Worm (Caenorhabditis elegans): ENCODE results near the gene lido-4.
A peak's percentile ranks its signal among the peaks of the same experiment; 100 is the strongest.

lido-4 gene

ce11 chrX:17107670-17108069 is at the start of gene lido-4:
Gene lido-4, minus strand, starts transcription at chrX:17107770.
- no peak for TF ChIP-seq ama-1 (optimal IDR thresholded peaks at IDR 0.05)
- no peak for TF ChIP-seq ZK546.5 (tag; optimal IDR thresholded peaks at IDR 0.05)
- no peak for TF ChIP-seq elt-1 (tag; optimal IDR thresholded peaks at IDR 0.05)
- no peak for TF ChIP-seq nhr-25 (tag; optimal IDR thresholded peaks at IDR 0.05)
- TF ChIP-seq nhr-77 (tag; optimal IDR thresholded peaks at IDR 0.05), result no peak
- TF ChIP-seq nhr-12 (tag; optimal IDR thresholded peaks at IDR 0.05), result no peak
- TF ChIP-seq ceh-82 (tag; optimal IDR thresholded peaks at IDR 0.05), result no peak
- no peak for TF ChIP-seq egl-27 (tag; optimal IDR thresholded peaks at IDR 0.05)

- TF ChIP-seq nfya-1 (tag; optimal IDR thresholded peaks at IDR 0.05; ENCODE audit: insufficient read depth) (no peak), ztf-11 (tag; optimal IDR thresholded peaks at IDR 0.05) (no peak), skn-1 (tag; optimal IDR thresholded peaks at IDR 0.05) (no peak), nhr-25 (tag; optimal IDR thresholded peaks at IDR 0.05) (no peak), fos-1 (tag; optimal IDR thresholded peaks at IDR 0.05) (no peak), lsy-12 (tag; optimal IDR thresholded peaks at IDR 0.05) (no peak), fkh-2 (tag; optimal IDR thresholded peaks at IDR 0.05) (no peak), nhr-67 (tag; optimal IDR thresholded peaks at IDR 0.05) (no peak), ZK546.5 (tag; optimal IDR thresholded peaks at IDR 0.05) (no peak), fkh-10 (GFP tag; optimal IDR thresholded peaks at IDR 0.05) (no peak), pha-4 (tag; optimal IDR thresholded peaks at IDR 0.05) (no peak), zag-1 (tag; optimal IDR thresholded peaks at IDR 0.05) (no peak)
Measured at ce11 chrX:17157089-17157488, 49.5 kb upstream of the lido-4 start.

- no peak for TF ChIP-seq daf-12 (tag; optimal IDR thresholded peaks at IDR 0.05)
- TF ChIP-seq egl-5 (tag; optimal IDR thresholded peaks at IDR 0.05), result peak; percentile 69
- TF ChIP-seq egl-27 (tag; optimal IDR thresholded peaks at IDR 0.05), result peak; percentile 17
- peak; percentile 52 for TF ChIP-seq nhr-23 (tag; optimal IDR thresholded peaks at IDR 0.05)
- TF ChIP-seq nfya-1 (tag; optimal IDR thresholded peaks at IDR 0.05; ENCODE audit: insufficient read depth), result peak; percentile 84
- TF ChIP-seq pha-4 (tag; optimal IDR thresholded peaks at IDR 0.05), result peak; percentile 91
- TF ChIP-seq nhr-25 (tag; optimal IDR thresholded peaks at IDR 0.05), result peak; percentile 62
- peak; percentile 54 for TF ChIP-seq tbx-2 (tag; optimal IDR thresholded peaks at IDR 0.05)
- peak; percentile 13 for TF ChIP-seq lsy-12 (tag; optimal IDR thresholded peaks at IDR 0.05)
- TF ChIP-seq sea-2 (GFP tag; optimal IDR thresholded peaks at IDR 0.05), result peak; percentile 67
- no peak for TF ChIP-seq nhr-77 (tag; optimal IDR thresholded peaks at IDR 0.05)
- TF ChIP-seq lin-15B (tag; optimal IDR thresholded peaks at IDR 0.05), result peak; percentile 41
- peak; percentile 50 for TF ChIP-seq elt-2 (tag; optimal IDR thresholded peaks at IDR 0.05)
- peak; percentile 58 for TF ChIP-seq pqm-1 (tag; optimal IDR thresholded peaks at IDR 0.05)
- TF ChIP-seq lin-39 (tag; optimal IDR thresholded peaks at IDR 0.05), result peak; percentile 62
- peak; percentile 84 for TF ChIP-seq hmg-11 (tag; optimal IDR thresholded peaks at IDR 0.05)
- TF ChIP-seq elt-1 (tag; optimal IDR thresholded peaks at IDR 0.05), result peak; percentile 24
- no peak for TF ChIP-seq eor-1 (tag; optimal IDR thresholded peaks at IDR 0.05)
- TF ChIP-seq ceh-28 (tag; optimal IDR thresholded peaks at IDR 0.05), result peak; percentile 6
- no peak for TF ChIP-seq fkh-2 (tag; optimal IDR thresholded peaks at IDR 0.05)
- no peak for TF ChIP-seq mdl-1 (tag; optimal IDR thresholded peaks at IDR 0.05)
- TF ChIP-seq nhr-43 (tag; optimal IDR thresholded peaks at IDR 0.05; ENCODE audit: poor library complexity, severe bottlenecking), result peak; percentile 48
- peak; percentile 65 for TF ChIP-seq snpc-4 (tag; optimal IDR thresholded peaks at IDR 0.05)
- TF ChIP-seq ceh-82 (tag; optimal IDR thresholded peaks at IDR 0.05), result no peak
Measured at ce11 chrX:17151160-17151711, 43.7 kb upstream of the lido-4 start, which contains the start of gene mdt-1.2. Gene mdt-1.2, plus strand, starts transcription at chrX:17151522.

ce11 chrX:17149877-17150490 is 42.4 kb upstream of the lido-4 start, which contains the start of gene T23C6.4:
Gene T23C6.4, minus strand, starts transcription at chrX:17149927.
- TF ChIP-seq mml-1 (tag; optimal IDR thresholded peaks at IDR 0.05), result no peak
- TF ChIP-seq lin-39 (tag; optimal IDR thresholded peaks at IDR 0.05), result peak; percentile 31
- TF ChIP-seq elt-2 (tag; optimal IDR thresholded peaks at IDR 0.05), result no peak
- TF ChIP-seq egl-27 (tag; optimal IDR thresholded peaks at IDR 0.05), result no peak
- TF ChIP-seq ama-1 (optimal IDR thresholded peaks at IDR 0.05), result no peak
- TF ChIP-seq lsy-12 (tag; optimal IDR thresholded peaks at IDR 0.05), result no peak
- TF ChIP-seq nhr-237 (tag; optimal IDR thresholded peaks at IDR 0.05), result no peak
- peak; percentile 4 for TF ChIP-seq nfya-1 (tag; optimal IDR thresholded peaks at IDR 0.05; ENCODE audit: insufficient read depth)
- TF ChIP-seq nhr-43 (tag; optimal IDR thresholded peaks at IDR 0.05; ENCODE audit: poor library complexity, severe bottlenecking), result no peak
- TF ChIP-seq nhr-77 (tag; optimal IDR thresholded peaks at IDR 0.05), result no peak
- TF ChIP-seq ceh-82 (tag; optimal IDR thresholded peaks at IDR 0.05), result no peak

Data from whole organism, L3 larva.